Worm (Caenorhabditis elegans) whole organism, midembryonic: ENCODE results near the gene rmh-2.

Experiments
- T22C8.4 ChIP-seq: fragments of 200-800 bp; sonication (Bioruptor generic); IDR thresholded peaks from 2 replicates; pipeline ENCODE4 v1.3.6; 2022; ENCODE audit warnings: missing genetic modification characterization, missing compliant biosample characterization
- cog-1 ChIP-seq: sonication (generic microtip); optimal IDR thresholded peaks from 2 replicates; lab custom pipeline; 2016; ENCODE audit warnings: missing genetic modification characterization, missing compliant biosample characterization
- flt-1 ChIP-seq: fragments of 200-800 bp; sonication (Bioruptor generic); IDR thresholded peaks from 2 replicates; pipeline ENCODE4 v1.3.6; 2022; ENCODE audit warnings: missing genetic modification characterization, missing compliant biosample characterization
- klf-2 ChIP-seq: fragments of 200-800 bp; sonication (Bioruptor generic); conservative IDR thresholded peaks from 2 replicates; pipeline ENCODE4 v1.3.6; 2022; ENCODE audit warnings: missing genetic modification reagents, missing genetic modification characterization, missing compliant biosample characterization
- med-1 ChIP-seq: sonication (generic microtip); optimal IDR thresholded peaks from 2 replicates; lab custom pipeline; 2017; ENCODE audit warnings: missing genetic modification characterization, mild to moderate bottlenecking, missing compliant biosample characterization, antibody characterized with exemption, missing genetic modification reagents; ENCODE audit not compliant: insufficient read depth
- ref-1 ChIP-seq: fragments of 200-800 bp; sonication (Bioruptor generic); conservative IDR thresholded peaks from 2 replicates; pipeline ENCODE4 v1.3.6; 2022; ENCODE audit warnings: missing genetic modification reagents, missing genetic modification characterization, missing compliant biosample characterization
- tab-1 ChIP-seq: fragments of 200-800 bp; sonication (Bioruptor generic); IDR thresholded peaks from 2 replicates; pipeline ENCODE4 v1.3.6; 2022; ENCODE audit warnings: missing genetic modification characterization, missing compliant biosample characterization
- ztf-23 ChIP-seq: fragments of 200-800 bp; sonication (Bioruptor generic); IDR thresholded peaks from 2 replicates; pipeline ENCODE4 v1.3.6; 2022; ENCODE audit warnings: missing genetic modification reagents, missing genetic modification characterization, missing compliant biosample characterization
- ztf-29 ChIP-seq: fragments of 200-800 bp; sonication (Bioruptor generic); IDR thresholded peaks from 2 replicates; pipeline ENCODE4 v1.3.6; 2022; ENCODE audit warnings: missing genetic modification reagents, missing genetic modification characterization, missing compliant biosample characterization

rmh-2 gene

DNA sequence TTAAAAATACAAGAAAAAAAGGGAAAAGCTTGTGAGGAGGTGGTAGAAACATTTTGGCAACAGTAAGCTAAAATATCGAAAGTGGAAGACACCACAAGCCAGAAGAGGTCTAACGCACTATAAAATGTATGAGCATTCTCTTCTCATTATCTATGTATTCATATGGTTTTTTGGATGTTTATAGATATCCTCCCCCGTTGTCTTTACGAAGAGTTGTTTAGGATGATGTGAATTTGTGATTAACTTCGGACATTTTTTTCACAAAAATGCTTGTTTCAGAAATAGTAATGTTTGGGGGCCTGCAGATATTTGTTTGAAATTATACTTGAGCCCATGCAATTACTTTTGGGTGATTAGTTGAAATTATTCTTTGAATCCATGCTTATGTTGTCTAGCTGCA, 15.6 kb downstream of the rmh-2 start, which contains the start of gene mec-9:
Gene mec-9, minus strand, starts transcription at position 101 of the 400 bp plus-strand sequence.
- no peak for TF ChIP-seq ref-1
- TF ChIP-seq tab-1 (GFP tag; lab: Robert Waterston, UW), result no peak
- no peak for TF ChIP-seq flt-1 (GFP tag; lab: Robert Waterston, UW)
- TF ChIP-seq T22C8.4 (GFP tag; lab: Robert Waterston, UW), result no peak
- TF ChIP-seq cog-1 (tag; lab: Kevin White, UChicago), result no peak
- no peak for TF ChIP-seq ztf-23
- TF ChIP-seq ztf-29, result no peak
- TF ChIP-seq med-1 (GFP tag; lab: Kevin White, UChicago), result no peak
- TF ChIP-seq klf-2, result no peak

DNA sequence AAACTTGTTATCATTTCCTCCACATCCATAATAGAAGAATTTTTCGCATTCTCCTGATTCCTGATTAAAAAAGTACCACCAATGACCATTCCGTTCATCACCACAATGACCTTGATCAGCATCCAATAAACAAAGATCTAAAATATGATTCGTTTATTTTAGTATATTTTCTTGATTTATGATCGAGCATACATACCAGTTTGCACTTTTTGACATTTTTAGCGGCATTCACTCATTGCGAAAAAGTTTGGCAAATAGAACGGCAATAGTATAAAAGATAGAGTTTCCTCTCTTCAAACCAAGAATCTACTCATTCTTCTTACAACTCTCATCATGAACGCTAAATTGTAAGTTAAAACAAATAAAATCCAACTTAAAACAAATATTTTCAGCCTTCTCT, 16.7 kb downstream of the rmh-2 start, which contains the start of gene fipr-10:
Gene fipr-10, plus strand, starts transcription at position 301 of the 400 bp plus-strand sequence.
- TF ChIP-seq T22C8.4 (GFP tag; lab: Robert Waterston, UW), result no peak

DNA sequence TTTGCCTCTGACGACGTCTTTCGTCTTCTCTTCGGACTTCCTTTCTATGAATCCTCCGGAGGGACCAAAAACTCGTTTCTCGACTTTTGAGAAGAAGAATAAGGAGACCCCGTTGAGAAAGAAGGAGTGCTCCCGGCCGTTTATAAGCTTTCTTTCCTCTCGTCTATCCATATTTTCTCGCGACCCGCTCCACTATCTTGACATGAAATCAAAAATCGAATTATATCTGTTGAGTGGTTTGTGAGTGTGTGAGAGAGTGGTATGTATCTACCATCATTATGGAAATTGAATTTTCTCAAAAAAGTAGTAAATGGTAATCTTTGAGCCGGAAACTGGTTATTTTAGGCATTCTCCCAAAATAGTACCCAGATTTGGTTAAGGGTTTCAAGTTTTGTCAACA, 19.4 kb downstream of the rmh-2 start:
- TF ChIP-seq flt-1 (GFP tag; lab: Robert Waterston, UW) (no peak), ref-1 (no peak), med-1 (GFP tag; lab: Kevin White, UChicago) (no peak), ztf-23 (no peak), klf-2 (no peak)

DNA sequence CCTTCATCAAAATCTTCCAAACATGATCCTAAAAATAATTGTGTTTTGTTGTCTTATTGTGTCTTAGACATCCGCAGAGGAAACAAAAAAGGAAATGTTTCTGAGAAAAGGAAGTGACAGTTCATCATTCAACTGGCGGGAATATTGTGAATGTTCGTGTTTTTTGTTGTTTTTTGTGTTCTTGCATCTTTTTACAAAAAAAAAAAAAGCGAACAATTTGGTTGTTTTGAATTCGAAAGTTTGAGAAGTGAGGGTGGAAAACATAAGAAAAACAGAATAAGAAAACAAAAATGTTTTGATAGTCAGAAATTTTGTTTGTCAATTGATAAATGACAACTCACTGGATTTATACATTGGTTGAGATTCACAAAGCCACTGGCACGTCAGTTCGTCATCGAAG, 21.0 kb downstream of the rmh-2 start:
- TF ChIP-seq ref-1 (no peak), T22C8.4 (GFP tag; lab: Robert Waterston, UW) (no peak), cog-1 (tag; lab: Kevin White, UChicago) (no peak), med-1 (GFP tag; lab: Kevin White, UChicago) (no peak), tab-1 (GFP tag; lab: Robert Waterston, UW) (no peak), flt-1 (GFP tag; lab: Robert Waterston, UW) (no peak)

DNA sequence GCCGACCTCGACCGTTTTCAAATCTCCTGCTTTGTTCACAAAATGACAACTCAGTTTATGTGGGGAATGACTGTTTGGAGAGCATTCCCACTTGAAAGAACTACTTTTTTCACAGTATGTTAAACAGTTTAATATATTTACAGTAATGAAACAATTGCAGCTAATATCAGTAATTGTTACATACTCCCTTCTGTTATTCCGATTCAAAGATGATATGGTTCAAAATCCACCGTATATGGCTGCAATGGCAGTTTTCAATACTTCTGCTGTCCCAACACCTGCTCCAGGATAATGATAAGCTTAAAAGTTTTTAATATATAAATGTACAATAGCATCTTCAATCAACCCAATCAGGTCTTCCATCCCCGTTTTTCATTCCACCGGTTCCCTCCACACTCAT, 23.4 kb downstream of the rmh-2 start:
- TF ChIP-seq tab-1 (GFP tag; lab: Robert Waterston, UW) (no peak), ztf-23 (no peak), ztf-29 (no peak), klf-2 (no peak), T22C8.4 (GFP tag; lab: Robert Waterston, UW) (no peak), ref-1 (no peak), flt-1 (GFP tag; lab: Robert Waterston, UW) (no peak), cog-1 (tag; lab: Kevin White, UChicago) (no peak), med-1 (GFP tag; lab: Kevin White, UChicago) (no peak)

DNA sequence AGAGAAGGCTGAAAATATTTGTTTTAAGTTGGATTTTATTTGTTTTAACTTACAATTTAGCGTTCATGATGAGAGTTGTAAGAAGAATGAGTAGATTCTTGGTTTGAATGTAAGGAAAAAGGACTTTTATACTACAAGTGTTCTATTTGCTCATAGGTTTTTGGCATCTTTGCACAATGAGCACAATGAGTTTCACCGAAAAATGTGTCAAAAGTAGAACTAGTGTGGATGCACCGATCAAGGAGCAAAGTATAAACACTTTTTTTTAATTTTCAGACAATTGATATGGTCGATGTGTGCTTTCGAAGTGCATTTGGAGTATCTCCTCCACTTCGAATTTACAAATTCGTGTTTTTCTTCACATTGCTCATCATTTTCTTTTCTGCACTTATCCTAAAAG, 24.5 kb downstream of the rmh-2 start, which contains the start of gene fipr-11:
Gene fipr-11, minus strand, starts transcription at position 101 of the 400 bp plus-strand sequence.
- TF ChIP-seq ref-1 (no peak), ztf-23 (no peak), T22C8.4 (GFP tag; lab: Robert Waterston, UW) (no peak), cog-1 (tag; lab: Kevin White, UChicago) (no peak), tab-1 (GFP tag; lab: Robert Waterston, UW) (no peak), klf-2 (no peak), flt-1 (GFP tag; lab: Robert Waterston, UW) (no peak), ztf-29 (no peak), med-1 (GFP tag; lab: Kevin White, UChicago) (no peak)

DNA sequence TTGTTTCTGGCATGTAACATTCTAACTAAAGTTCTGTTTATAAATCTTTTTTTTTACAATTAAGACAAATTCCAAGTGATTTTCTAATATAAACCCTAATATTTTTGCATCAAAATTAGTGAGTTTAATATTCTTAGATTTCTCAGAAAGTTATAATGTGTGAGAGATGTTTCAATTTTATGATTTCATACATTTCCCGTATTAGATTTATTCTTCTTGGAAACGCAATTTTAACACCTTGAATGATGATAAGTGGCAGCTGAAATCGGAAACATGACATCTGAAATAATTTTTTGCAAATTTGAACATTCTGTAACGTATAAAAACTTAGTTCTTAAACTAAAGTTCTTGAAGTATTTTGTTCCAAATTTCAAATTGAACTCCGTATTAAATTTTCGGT, 29.5 kb downstream of the rmh-2 start:
- TF ChIP-seq cog-1 (tag; lab: Kevin White, UChicago) (no peak), ztf-29 (no peak), flt-1 (GFP tag; lab: Robert Waterston, UW) (no peak), ref-1 (no peak), ztf-23 (no peak), klf-2 (no peak), med-1 (GFP tag; lab: Kevin White, UChicago) (no peak)

DNA sequence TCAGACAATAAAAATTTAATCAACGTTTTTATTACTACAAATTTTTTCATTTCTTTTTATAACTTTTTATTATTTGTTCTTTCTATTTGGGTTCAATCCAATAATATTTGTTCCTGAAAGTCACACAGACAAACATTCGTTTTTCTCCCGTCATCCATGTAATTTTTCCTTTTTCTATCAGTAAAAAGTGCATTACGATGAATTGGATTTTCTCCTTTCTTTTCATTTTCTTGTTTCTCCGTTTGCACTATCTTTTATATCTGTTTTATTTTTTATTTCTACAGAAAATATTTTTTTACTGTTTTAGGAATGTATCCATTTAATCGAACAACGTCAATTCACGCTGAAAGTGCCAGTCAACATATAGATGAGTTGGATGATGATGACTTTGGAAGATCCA, 31.3 kb downstream of the rmh-2 start, which contains the start of gene egl-47:
Gene egl-47, plus strand, starts transcription at position 301 of the 400 bp plus-strand sequence.
- TF ChIP-seq ztf-29 (no peak), ref-1 (no peak), flt-1 (GFP tag; lab: Robert Waterston, UW) (no peak), klf-2 (no peak), T22C8.4 (GFP tag; lab: Robert Waterston, UW) (no peak), tab-1 (GFP tag; lab: Robert Waterston, UW) (no peak), cog-1 (tag; lab: Kevin White, UChicago) (no peak), ztf-23 (no peak)

DNA sequence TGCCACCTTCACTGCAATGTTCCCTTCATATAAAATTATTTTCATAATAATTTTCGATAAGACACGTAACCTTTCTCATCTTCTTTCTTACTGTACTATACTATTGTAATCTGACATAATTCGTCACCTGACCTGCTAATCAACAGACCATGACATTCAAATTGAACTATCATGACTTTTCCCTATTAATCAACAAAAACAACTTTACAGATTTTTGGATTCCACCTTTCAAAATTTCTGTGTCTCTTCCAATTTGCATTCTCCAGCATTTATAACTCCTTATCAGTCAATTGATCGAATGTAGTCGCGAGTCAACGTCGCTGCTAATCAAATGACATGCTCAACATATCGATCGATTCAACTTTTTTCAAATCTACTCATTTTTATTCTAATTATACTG, 40.9 kb downstream of the rmh-2 start, which contains the start of gene fshr-1:
Gene fshr-1, plus strand, starts transcription at position 209 of the 400 bp plus-strand sequence.
- no peak for TF ChIP-seq flt-1 (GFP tag; lab: Robert Waterston, UW)
- no peak for TF ChIP-seq cog-1 (tag; lab: Kevin White, UChicago)
- TF ChIP-seq med-1 (GFP tag; lab: Kevin White, UChicago), result no peak
- TF ChIP-seq ref-1, result no peak
- TF ChIP-seq T22C8.4 (GFP tag; lab: Robert Waterston, UW), result no peak
- TF ChIP-seq ztf-29, result no peak
- no peak for TF ChIP-seq ztf-23
- TF ChIP-seq tab-1 (GFP tag; lab: Robert Waterston, UW), result no peak
- TF ChIP-seq klf-2, result no peak

DNA sequence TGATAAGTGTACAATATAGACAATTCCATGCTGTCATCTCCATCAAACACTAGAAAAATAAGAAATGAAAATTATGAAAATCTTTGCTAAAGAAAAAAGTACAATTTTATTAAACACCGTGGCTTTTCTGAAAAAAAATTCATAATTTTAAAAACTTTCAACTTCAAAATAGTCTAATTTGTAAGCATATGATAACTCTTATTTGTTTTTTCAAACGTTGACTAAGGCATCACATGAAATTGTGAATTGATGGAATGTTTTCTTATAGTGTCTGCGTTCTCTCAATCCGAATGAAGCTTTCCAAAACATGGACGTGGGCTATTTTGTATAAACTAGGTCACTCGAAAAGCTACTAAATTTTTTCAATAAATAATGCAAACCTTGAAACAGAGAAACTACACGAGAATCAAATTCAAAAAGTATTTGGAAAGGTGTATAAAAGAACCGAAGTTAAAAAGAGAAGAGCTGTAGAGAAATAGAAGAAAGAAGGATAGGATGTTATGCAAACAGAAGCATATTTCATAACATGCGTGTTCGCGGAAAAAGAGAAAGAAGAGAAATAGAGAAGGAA, 44.6 kb downstream of the rmh-2 start, which contains the start of gene clp-9:
Gene clp-9, minus strand, starts transcription at position 51 of the 571 bp plus-strand sequence.
- TF ChIP-seq ztf-29 (no peak), tab-1 (GFP tag; lab: Robert Waterston, UW) (no peak), flt-1 (GFP tag; lab: Robert Waterston, UW) (no peak), cog-1 (tag; lab: Kevin White, UChicago) (no peak), klf-2 (no peak), ztf-23 (no peak), T22C8.4 (GFP tag; lab: Robert Waterston, UW) (no peak), med-1 (GFP tag; lab: Kevin White, UChicago) (no peak), ref-1 (no peak)
